Worm (Caenorhabditis elegans) whole organism, late embryonic: ENCODE results near the gene F14D7.6.

Experiments
- C38D4.7 ChIP-seq: fragments of 200-800 bp; sonication (Bioruptor generic); optimal IDR thresholded peaks from 2 replicates; lab custom pipeline; 2018; ENCODE audit warnings: mild to moderate bottlenecking, missing genetic modification characterization, moderate library complexity, missing compliant biosample characterization
- K02D7.2 ChIP-seq: sonication (generic microtip); optimal IDR thresholded peaks from 2 replicates; lab custom pipeline; 2017; ENCODE audit warnings: mild to moderate bottlenecking, missing genetic modification characterization, missing compliant biosample characterization
- T23F11.4 ChIP-seq: fragments of 200-800 bp; sonication (Bioruptor generic); optimal IDR thresholded peaks from 2 replicates; lab custom pipeline; 2018; ENCODE audit warnings: mild to moderate bottlenecking, missing genetic modification characterization, missing compliant biosample characterization
- Y22D7AL.16 ChIP-seq: sonication (generic microtip); optimal IDR thresholded peaks from 2 replicates; lab custom pipeline; 2016; ENCODE audit warnings: missing genetic modification characterization, missing compliant biosample characterization
- ahr-1 ChIP-seq: sonication (generic microtip); optimal IDR thresholded peaks from 2 replicates; lab custom pipeline; 2016; ENCODE audit warnings: missing genetic modification characterization, missing compliant biosample characterization
- ceh-31 ChIP-seq: sonication (generic microtip); optimal IDR thresholded peaks from 2 replicates; lab custom pipeline; 2016; ENCODE audit warnings: missing genetic modification characterization, missing compliant biosample characterization
- ceh-34 ChIP-seq: sonication (generic microtip); optimal IDR thresholded peaks from 2 replicates; lab custom pipeline; 2016; ENCODE audit warnings: mild to moderate bottlenecking, missing genetic modification characterization, missing compliant biosample characterization
- ceh-45 ChIP-seq: fragments of 200-800 bp; sonication (Bioruptor generic); IDR thresholded peaks from 2 replicates; pipeline ENCODE4 v1.3.6; 2022; ENCODE audit warnings: missing genetic modification reagents, missing genetic modification characterization, missing compliant biosample characterization
- ceh-48 ChIP-seq: sonication (generic microtip); optimal IDR thresholded peaks from 2 replicates; lab custom pipeline; 2016; ENCODE audit warnings: missing genetic modification characterization, inconsistent platforms, missing compliant biosample characterization
- che-1 ChIP-seq: sonication (generic microtip); optimal IDR thresholded peaks from 2 replicates; lab custom pipeline; 2016; ENCODE audit warnings: mild to moderate bottlenecking, missing genetic modification characterization, missing compliant biosample characterization
- dve-1 ChIP-seq: sonication (generic microtip); optimal IDR thresholded peaks from 2 replicates; lab custom pipeline; 2017; ENCODE audit warnings: antibody characterized with exemption, mild to moderate bottlenecking, missing genetic modification characterization, missing compliant biosample characterization
- elt-2 ChIP-seq: sonication (generic microtip); optimal IDR thresholded peaks from 2 replicates; lab custom pipeline; 2016; ENCODE audit warnings: missing genetic modification reagents, missing genetic modification characterization, missing compliant biosample characterization
- eyg-1 ChIP-seq: sonication (generic microtip); optimal IDR thresholded peaks from 2 replicates; lab custom pipeline; 2016; ENCODE audit warnings: missing genotype, missing genetic modification characterization, missing compliant biosample characterization
- fkh-6 ChIP-seq: sonication (generic microtip); optimal IDR thresholded peaks from 2 replicates; lab custom pipeline; 2016; ENCODE audit warnings: missing genetic modification characterization, missing compliant biosample characterization
- gmeb-2 ChIP-seq: sonication (generic microtip); optimal IDR thresholded peaks from 2 replicates; lab custom pipeline; 2016; ENCODE audit warnings: missing genetic modification characterization, inconsistent platforms, missing compliant biosample characterization
- hlh-15 ChIP-seq: sonication (generic microtip); optimal IDR thresholded peaks from 2 replicates; lab custom pipeline; 2016; ENCODE audit warnings: missing genetic modification characterization, missing compliant biosample characterization
- hlh-30 ChIP-seq: sonication (generic microtip); optimal IDR thresholded peaks from 2 replicates; lab custom pipeline; 2017; ENCODE audit warnings: antibody characterized with exemption, missing genetic modification characterization, missing compliant biosample characterization; ENCODE audit not compliant: insufficient read depth
- hlh-6 ChIP-seq: sonication (generic microtip); optimal IDR thresholded peaks from 2 replicates; lab custom pipeline; 2016; ENCODE audit warnings: missing genotype, missing genetic modification characterization, missing compliant biosample characterization
- lin-11 ChIP-seq: fragments of 200-800 bp; sonication (Bioruptor generic); optimal IDR thresholded peaks from 2 replicates; lab custom pipeline; 2018; ENCODE audit warnings: mild to moderate bottlenecking, missing genetic modification characterization, missing compliant biosample characterization
- madf-2 ChIP-seq: sonication (generic microtip); optimal IDR thresholded peaks from 2 replicates; lab custom pipeline; 2017; ENCODE audit warnings: missing genetic modification characterization, missing compliant biosample characterization
- npax-4 ChIP-seq: sonication (generic microtip); optimal IDR thresholded peaks from 2 replicates; lab custom pipeline; 2016; ENCODE audit warnings: missing genetic modification characterization, missing compliant biosample characterization
- pag-3 ChIP-seq: sonication (generic microtip); optimal IDR thresholded peaks from 2 replicates; lab custom pipeline; 2016; ENCODE audit warnings: missing compliant biosample characterization, missing genetic modification characterization, borderline replicate concordance
- pat-9 ChIP-seq: fragments of 200-800 bp; sonication (Bioruptor generic); optimal IDR thresholded peaks from 2 replicates; lab custom pipeline; 2018; ENCODE audit warnings: mild to moderate bottlenecking, missing genetic modification characterization, moderate library complexity, missing compliant biosample characterization
- pax-1 ChIP-seq: fragments of 150-350 bp; optimal IDR thresholded peaks from 2 replicates; lab custom pipeline; 2014; ENCODE audit warnings: missing biosample characterization, missing genetic modification characterization
- ref-2 ChIP-seq: sonication (generic microtip); optimal IDR thresholded peaks from 2 replicates; lab custom pipeline; 2016; ENCODE audit warnings: missing genetic modification characterization, missing compliant biosample characterization
- syd-9 ChIP-seq: sonication (generic microtip); optimal IDR thresholded peaks from 2 replicates; lab custom pipeline; 2016; ENCODE audit warnings: mild to moderate bottlenecking, missing genetic modification characterization, moderate library complexity, missing compliant biosample characterization
- tbx-2 ChIP-seq: sonication (generic microtip); optimal IDR thresholded peaks from 2 replicates; lab custom pipeline; 2016; ENCODE audit warnings: missing genetic modification characterization, missing compliant biosample characterization
- unc-3 ChIP-seq, 2 experiments: fragments of 200-800 bp in 1 of 2; sonication (Bioruptor generic) in 1 of 2; sonication (generic microtip) in 1 of 2; conservative IDR thresholded peaks in 1 of 2; optimal IDR thresholded peaks in 1 of 2; 2 replicates each; pipeline versions ENCODE4 v1.3.6 to Lab custom; 2016 to 2022; ENCODE audit warnings: missing compliant biosample characterization in 2 of 2, missing genetic modification characterization in 2 of 2, missing genetic modification reagents in 1 of 2
- unc-55 ChIP-seq: sonication (generic microtip); optimal IDR thresholded peaks from 2 replicates; lab custom pipeline; 2017; ENCODE audit warnings: missing biosample characterization, missing genetic modification reagents, missing genetic modification characterization
- zip-5 ChIP-seq: sonication (generic microtip); optimal IDR thresholded peaks from 2 replicates; lab custom pipeline; 2016; ENCODE audit warnings: missing genetic modification characterization, missing compliant biosample characterization
- ztf-16 ChIP-seq: sonication (generic microtip); optimal IDR thresholded peaks from 2 replicates; lab custom pipeline; 2017; ENCODE audit warnings: missing genetic modification characterization, missing compliant biosample characterization

The F14D7.6 gene

DNA sequence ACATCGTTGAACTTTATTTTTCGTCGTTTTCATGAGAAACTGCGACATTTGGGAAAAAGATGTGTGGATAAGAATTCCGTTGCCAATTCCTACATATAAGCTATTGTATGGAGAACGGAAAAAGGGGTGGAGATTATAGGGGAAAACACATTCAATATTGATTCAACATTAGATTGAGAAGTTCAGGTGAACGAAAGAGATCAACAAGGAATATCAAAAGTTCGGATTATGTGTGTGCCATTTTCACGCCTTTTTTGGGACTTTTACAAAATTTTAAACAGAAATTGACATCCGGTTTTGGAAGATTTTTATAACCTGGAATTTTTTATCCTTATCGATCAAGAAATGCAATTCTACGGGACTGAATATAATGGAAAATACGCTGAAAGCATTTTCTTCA lies 26.6 kb downstream of the F14D7.6 start, which contains the start of gene F47B8.5:
F47B8.5 (minus strand) TSS at position 101 of the 400 bp plus-strand sequence.
- TF ChIP-seq ceh-45 (GFP tag; lab: Robert Waterston, UW): no peak
- TF ChIP-seq eyg-1 (tag; lab: Kevin White, UChicago): no peak
- no peak for TF ChIP-seq npax-4 (tag; lab: Kevin White, UChicago)
- TF ChIP-seq fkh-6 (tag; lab: Kevin White, UChicago): no peak
- TF ChIP-seq che-1 (tag; lab: Kevin White, UChicago): no peak
- no peak for TF ChIP-seq syd-9

DNA sequence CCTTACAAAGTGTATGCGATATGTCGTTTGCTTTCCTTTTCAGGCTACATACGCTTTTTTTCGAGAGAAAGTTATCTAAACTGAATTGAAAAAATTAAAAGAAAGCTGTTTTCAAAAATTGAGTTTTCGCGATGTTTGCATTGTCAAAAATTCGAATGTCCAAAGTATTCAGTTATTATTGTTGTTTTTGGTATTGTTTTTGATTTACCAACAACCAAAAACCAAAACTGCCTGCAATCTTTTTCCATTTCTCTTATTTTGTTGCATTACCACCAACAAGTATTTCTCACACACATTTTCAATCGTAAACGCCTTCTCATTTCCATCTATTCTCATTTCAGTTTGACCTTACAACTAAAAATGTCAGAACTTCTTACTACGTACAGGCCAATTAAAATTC lies 27.6 kb downstream of the F14D7.6 start, which contains the start of gene pepm-1:
pepm-1 (plus strand) TSS at position 301 of the 400 bp plus-strand sequence.
- TF ChIP-seq pat-9 (tag; lab: Kevin White, UChicago) (no peak), ref-2 (tag; lab: Kevin White, UChicago) (no peak), eyg-1 (tag; lab: Kevin White, UChicago) (no peak), dve-1 (tag; lab: Kevin White, UChicago) (no peak), npax-4 (tag; lab: Kevin White, UChicago) (no peak), hlh-15 (tag; lab: Kevin White, UChicago) (no peak), lin-11 (tag; lab: Kevin White, UChicago) (no peak), hlh-30 (tag; lab: Kevin White, UChicago) (no peak), ceh-31 (tag; lab: Kevin White, UChicago) (no peak), ztf-16 (no peak), ceh-34 (tag; lab: Kevin White, UChicago) (no peak), madf-2 (tag; lab: Kevin White, UChicago) (no peak), ahr-1 (tag; lab: Kevin White, UChicago) (no peak), gmeb-2 (tag; lab: Kevin White, UChicago) (no peak), C38D4.7 (GFP tag; lab: Kevin White, UChicago) (no peak), pax-1 (tag; lab: Kevin White, UChicago) (no peak), tbx-2 (tag; lab: Kevin White, UChicago) (no peak), hlh-6 (tag; lab: Kevin White, UChicago) (no peak)

DNA sequence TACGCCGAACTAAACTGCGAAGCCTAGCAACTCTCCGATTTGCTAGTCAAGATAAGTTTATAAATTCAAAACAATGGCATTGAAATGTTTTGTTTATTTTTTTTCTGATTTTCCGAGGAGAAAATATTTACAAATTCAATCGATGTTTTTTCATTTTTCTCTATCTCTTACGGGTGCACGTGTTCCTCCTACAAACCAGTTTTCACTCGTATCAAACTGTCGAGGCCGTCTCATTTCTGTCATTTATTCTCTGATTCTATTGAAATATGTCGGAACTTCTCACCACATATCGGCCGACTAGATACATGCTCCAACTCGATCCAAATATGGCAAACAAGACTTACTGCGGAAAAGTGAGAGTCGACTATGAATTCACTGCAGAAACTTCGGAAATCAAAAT lies 30.3 kb downstream of the F14D7.6 start, which contains the start of gene F47B8.8:
F47B8.8 (plus strand) TSS at position 257 of the 400 bp plus-strand sequence.
- TF ChIP-seq T23F11.4 (GFP tag; lab: Kevin White, UChicago) (no peak), ahr-1 (tag; lab: Kevin White, UChicago) (no peak), ceh-34 (tag; lab: Kevin White, UChicago) (no peak), ceh-48 (tag; lab: Kevin White, UChicago) (no peak), hlh-30 (tag; lab: Kevin White, UChicago) (no peak), eyg-1 (tag; lab: Kevin White, UChicago) (no peak), K02D7.2 (no peak), pag-3 (tag; lab: Kevin White, UChicago) (no peak), elt-2 (tag; lab: Kevin White, UChicago) (no peak), unc-55 (GFP tag; lab: Kevin White, UChicago) (no peak), ztf-16 (no peak), zip-5 (tag; lab: Kevin White, UChicago) (no peak)

DNA sequence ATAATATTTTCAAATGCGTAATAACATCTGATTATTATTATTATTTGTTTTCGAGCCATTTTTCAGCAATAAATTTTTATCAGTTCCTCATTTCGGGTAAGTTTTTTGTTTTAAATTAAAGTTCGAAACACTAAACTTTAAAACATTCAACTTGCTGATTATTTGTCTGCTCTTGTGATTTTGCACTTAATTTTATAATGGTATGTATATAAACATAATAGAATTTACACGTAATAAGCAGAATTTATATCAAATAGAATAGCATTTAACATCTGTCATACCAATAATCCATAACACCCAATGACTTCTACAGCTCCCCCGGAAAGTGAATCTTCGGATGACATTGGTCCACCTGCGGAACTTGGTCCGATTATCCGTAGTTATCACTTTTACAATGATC lies 31.9 kb downstream of the F14D7.6 start, which contains the start of gene srm-4:
srm-4 (plus strand) TSS at position 301 of the 400 bp plus-strand sequence.
- TF ChIP-seq fkh-6 (tag; lab: Kevin White, UChicago): no peak
- TF ChIP-seq Y22D7AL.16: no peak
- no peak for TF ChIP-seq pag-3 (tag; lab: Kevin White, UChicago)
- TF ChIP-seq unc-3 (GFP tag; conservative IDR thresholded peaks at IDR 0.05; lab: Robert Waterston, UW): no peak
- TF ChIP-seq unc-3 (tag; optimal IDR thresholded peaks at IDR 0.05; lab: Kevin White, UChicago): no peak
- TF ChIP-seq tbx-2 (tag; lab: Kevin White, UChicago): no peak
- no peak for TF ChIP-seq che-1 (tag; lab: Kevin White, UChicago)
- no peak for TF ChIP-seq C38D4.7 (GFP tag; lab: Kevin White, UChicago)
- no peak for TF ChIP-seq ahr-1 (tag; lab: Kevin White, UChicago)
